Worm (Caenorhabditis elegans) whole organism, L3 larva: Measurements from ENCODE around the gene srw-13.

Experiments used
- R02D3.7 ChIP-seq: fragments of 150-350 bp; optimal IDR thresholded peaks from 2 replicates; lab custom pipeline; 2014; ENCODE audit warnings: missing biosample characterization, missing genetic modification characterization
- ZK546.5 ChIP-seq: sonication (generic microtip); optimal IDR thresholded peaks from 2 replicates; lab custom pipeline; 2017; ENCODE audit warnings: missing biosample characterization, missing genetic modification characterization
- ama-1 ChIP-seq: fragments of 150-350 bp; optimal IDR thresholded peaks from 2 replicates; lab custom pipeline; 2018
- ceh-16 ChIP-seq: sonication (generic microtip); optimal IDR thresholded peaks from 2 replicates; lab custom pipeline; 2017; ENCODE audit warnings: missing biosample characterization, missing genetic modification characterization
- ceh-28 ChIP-seq: fragments of 150-350 bp; optimal IDR thresholded peaks from 2 replicates; lab custom pipeline; 2014; ENCODE audit warnings: missing biosample characterization, missing genetic modification reagents, missing genetic modification characterization
- ceh-82 ChIP-seq: fragments of 150-350 bp; optimal IDR thresholded peaks from 2 replicates; lab custom pipeline; 2014; ENCODE audit warnings: missing biosample characterization, missing genetic modification characterization
- ceh-9 ChIP-seq: sonication (generic microtip); optimal IDR thresholded peaks from 2 replicates; lab custom pipeline; 2018; ENCODE audit warnings: missing biosample characterization, missing genetic modification characterization
- daf-12 ChIP-seq: fragments of 150-350 bp; optimal IDR thresholded peaks from 2 replicates; lab custom pipeline; 2014; ENCODE audit warnings: missing biosample characterization, missing genetic modification reagents, missing genetic modification characterization
- egl-27 ChIP-seq: sonication (generic microtip); optimal IDR thresholded peaks from 4 replicates; lab custom pipeline; 2017; ENCODE audit warnings: missing biosample characterization, missing genetic modification reagents, missing genetic modification characterization
- egl-5 ChIP-seq: fragments of 150-350 bp; optimal IDR thresholded peaks from 2 replicates; lab custom pipeline; 2017; ENCODE audit warnings: missing biosample characterization, missing genetic modification reagents, missing genetic modification characterization, inconsistent platforms
- elt-1 ChIP-seq: fragments of 150-350 bp; optimal IDR thresholded peaks from 2 replicates; lab custom pipeline; 2014; ENCODE audit warnings: missing biosample characterization, missing genetic modification characterization
- elt-2 ChIP-seq: sonication (generic microtip); optimal IDR thresholded peaks from 2 replicates; lab custom pipeline; 2016; ENCODE audit warnings: missing genetic modification reagents, mild to moderate bottlenecking, missing genetic modification characterization, missing compliant biosample characterization
- eor-1 ChIP-seq, 2 experiments: fragments of 150-350 bp; optimal IDR thresholded peaks; 2 replicates each; lab custom pipeline; 2014 to 2018; ENCODE audit warnings: missing biosample characterization in 2 of 2, missing genetic modification characterization in 2 of 2
- fkh-10 ChIP-seq: sonication (generic microtip); optimal IDR thresholded peaks from 2 replicates; lab custom pipeline; 2017; ENCODE audit warnings: missing biosample characterization, missing genetic modification reagents, missing genetic modification characterization
- fkh-2 ChIP-seq: fragments of 150-350 bp; optimal IDR thresholded peaks from 2 replicates; lab custom pipeline; 2014; ENCODE audit warnings: missing biosample characterization, missing genetic modification reagents, missing genetic modification characterization
- fos-1 ChIP-seq: fragments of 150-350 bp; optimal IDR thresholded peaks from 2 replicates; lab custom pipeline; 2014; ENCODE audit warnings: missing biosample characterization, missing genetic modification characterization
- hmg-11 ChIP-seq: sonication (generic microtip); optimal IDR thresholded peaks from 2 replicates; lab custom pipeline; 2016; ENCODE audit warnings: missing genetic modification characterization, missing compliant biosample characterization
- jun-1 ChIP-seq: fragments of 150-350 bp; optimal IDR thresholded peaks from 2 replicates; lab custom pipeline; 2014; ENCODE audit warnings: missing biosample characterization, missing genetic modification reagents, missing genetic modification characterization
- lin-15B ChIP-seq: fragments of 150-350 bp; optimal IDR thresholded peaks from 2 replicates; lab custom pipeline; 2014; ENCODE audit warnings: missing biosample characterization, missing genetic modification characterization
- lin-39 ChIP-seq: fragments of 150-350 bp; optimal IDR thresholded peaks from 2 replicates; lab custom pipeline; 2018; ENCODE audit warnings: missing biosample characterization, missing genetic modification reagents, missing genetic modification characterization
- lsy-12 ChIP-seq: sonication (generic microtip); optimal IDR thresholded peaks from 2 replicates; lab custom pipeline; 2016; ENCODE audit warnings: mild to moderate bottlenecking, missing genetic modification characterization, missing compliant biosample characterization
- mml-1 ChIP-seq: fragments of 150-350 bp; sonication (generic microtip); optimal IDR thresholded peaks from 3 replicates; lab custom pipeline; 2014; ENCODE audit warnings: missing biosample characterization, missing genetic modification characterization
- nfya-1 ChIP-seq: sonication (generic microtip); optimal IDR thresholded peaks from 2 replicates; lab custom pipeline; 2017; ENCODE audit warnings: missing genetic modification characterization, mild to moderate bottlenecking, missing compliant biosample characterization, antibody characterized with exemption, moderate library complexity; ENCODE audit not compliant: insufficient read depth
- nhr-11 ChIP-seq: fragments of 150-350 bp; optimal IDR thresholded peaks from 2 replicates; lab custom pipeline; 2014; ENCODE audit warnings: missing biosample characterization, missing genetic modification characterization
- nhr-12 ChIP-seq: fragments of 150-350 bp; optimal IDR thresholded peaks from 2 replicates; lab custom pipeline; 2014; ENCODE audit warnings: missing biosample characterization, missing genetic modification characterization
- nhr-23 ChIP-seq: fragments of 150-350 bp; optimal IDR thresholded peaks from 2 replicates; lab custom pipeline; 2014; ENCODE audit warnings: missing biosample characterization, missing genetic modification reagents, missing genetic modification characterization
- nhr-237 ChIP-seq: fragments of 150-350 bp; optimal IDR thresholded peaks from 2 replicates; lab custom pipeline; 2014; ENCODE audit warnings: missing biosample characterization, missing genetic modification characterization
- nhr-25 ChIP-seq: sonication (generic microtip); optimal IDR thresholded peaks from 2 replicates; lab custom pipeline; 2017; ENCODE audit warnings: missing biosample characterization, missing genetic modification characterization
- nhr-28 ChIP-seq: fragments of 150-350 bp; optimal IDR thresholded peaks from 2 replicates; lab custom pipeline; 2014; ENCODE audit warnings: missing biosample characterization, missing genetic modification characterization
- nhr-43 ChIP-seq: sonication (generic microtip); optimal IDR thresholded peaks from 2 replicates; lab custom pipeline; 2016; ENCODE audit warnings: mild to moderate bottlenecking, missing genetic modification characterization, missing compliant biosample characterization; ENCODE audit not compliant: poor library complexity, severe bottlenecking
- nhr-67 ChIP-seq: fragments of 150-350 bp; optimal IDR thresholded peaks from 2 replicates; lab custom pipeline; 2014; ENCODE audit warnings: missing biosample characterization, missing genetic modification characterization
- nhr-76 ChIP-seq: fragments of 150-350 bp; sonication (generic microtip); optimal IDR thresholded peaks from 5 replicates; lab custom pipeline; 2014; ENCODE audit warnings: missing biosample characterization, missing genetic modification characterization
- nhr-77 ChIP-seq: fragments of 150-350 bp; optimal IDR thresholded peaks from 2 replicates; lab custom pipeline; 2014; ENCODE audit warnings: missing biosample characterization, missing genetic modification characterization
- pha-4 ChIP-seq: fragments of 150-350 bp; optimal IDR thresholded peaks from 2 replicates; lab custom pipeline; 2014; ENCODE audit warnings: missing biosample characterization, missing genetic modification reagents, missing genetic modification characterization
- pqm-1 ChIP-seq: fragments of 150-350 bp; optimal IDR thresholded peaks from 2 replicates; lab custom pipeline; 2017; ENCODE audit warnings: missing biosample characterization, missing genetic modification characterization, inconsistent platforms
- skn-1 ChIP-seq: fragments of 150-350 bp; optimal IDR thresholded peaks from 2 replicates; lab custom pipeline; 2014; ENCODE audit warnings: missing biosample characterization, missing genetic modification characterization
- snpc-4 ChIP-seq: fragments of 150-350 bp; optimal IDR thresholded peaks from 2 replicates; lab custom pipeline; 2014; ENCODE audit warnings: missing biosample characterization, missing genetic modification characterization
- tbx-2 ChIP-seq: sonication (generic microtip); optimal IDR thresholded peaks from 2 replicates; lab custom pipeline; 2016; ENCODE audit warnings: mild to moderate bottlenecking, missing genetic modification characterization, missing compliant biosample characterization
- unc-39 ChIP-seq: sonication (generic microtip); optimal IDR thresholded peaks from 4 replicates; lab custom pipeline; 2017; ENCODE audit warnings: missing biosample characterization, missing genetic modification characterization
- unc-62 ChIP-seq: fragments of 150-350 bp; sonication (generic microtip); optimal IDR thresholded peaks from 4 replicates; lab custom pipeline; 2014; ENCODE audit warnings: missing biosample characterization, missing genetic modification reagents, missing genetic modification characterization
- zag-1 ChIP-seq: fragments of 150-350 bp; optimal IDR thresholded peaks from 2 replicates; lab custom pipeline; 2014; ENCODE audit warnings: missing biosample characterization, missing genetic modification characterization
- ztf-11 ChIP-seq: fragments of 150-350 bp; optimal IDR thresholded peaks from 2 replicates; lab custom pipeline; 2014; ENCODE audit warnings: missing biosample characterization, missing genetic modification characterization
- ztf-4 ChIP-seq: fragments of 150-350 bp; optimal IDR thresholded peaks from 2 replicates; lab custom pipeline; 2014; ENCODE audit warnings: missing biosample characterization, missing genetic modification characterization

srw-13 gene

DNA sequence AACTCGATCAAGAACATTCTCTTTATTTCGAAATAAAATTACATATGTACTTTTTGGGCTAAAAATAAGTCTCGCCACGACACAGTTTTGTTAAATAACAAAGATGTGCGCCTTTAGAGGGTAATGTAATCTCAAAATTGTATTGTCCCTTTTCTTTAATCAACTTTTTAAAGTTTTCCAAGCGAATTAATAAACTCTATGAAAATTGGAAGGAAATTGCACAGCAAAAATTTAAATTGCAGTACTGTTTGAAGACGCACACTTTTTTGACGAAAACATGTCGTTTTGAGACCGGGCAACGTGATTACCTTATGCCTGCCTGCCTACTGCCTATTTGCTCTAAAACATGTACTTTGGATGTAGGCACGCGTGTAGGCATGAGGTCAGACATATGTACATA is 40.3 kb upstream of the srw-13 start:
- TF ChIP-seq unc-39 (tag; lab: Kevin White, UChicago) (no peak), zag-1 (tag; lab: Kevin White, UChicago) (no peak), elt-2 (tag; lab: Kevin White, UChicago) (no peak), fkh-10 (no peak), skn-1 (tag; lab: Kevin White, UChicago) (no peak), pqm-1 (tag; lab: Kevin White, UChicago) (no peak), elt-1 (tag; lab: Kevin White, UChicago) (no peak), nhr-76 (tag; lab: Kevin White, UChicago) (no peak), pha-4 (tag; lab: Kevin White, UChicago) (no peak), fkh-2 (tag; lab: Kevin White, UChicago) (no peak), unc-62 (GFP tag; lab: Kevin White, UChicago) (no peak), daf-12 (tag; lab: Kevin White, UChicago) (no peak), ztf-4 (tag; lab: Kevin White, UChicago) (no peak), nhr-67 (tag; lab: Kevin White, UChicago) (no peak)

DNA sequence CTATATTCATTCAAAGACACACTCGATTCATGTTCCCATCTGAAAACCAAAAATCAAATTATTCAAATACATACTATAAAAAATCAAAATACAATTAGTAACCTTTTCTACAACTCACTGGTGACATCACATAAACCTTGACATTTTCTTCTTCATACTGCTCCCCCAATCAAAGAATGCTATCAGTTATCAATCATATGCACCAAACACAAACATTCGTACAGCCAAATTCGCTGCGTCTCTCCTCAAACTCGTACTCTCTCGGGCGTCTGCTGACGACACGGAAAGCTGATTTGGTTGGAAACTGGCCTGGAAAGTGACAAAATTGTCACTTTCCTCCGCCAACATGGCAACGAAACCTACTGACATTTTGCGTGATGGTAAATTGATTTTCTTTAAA is 39.9 kb upstream of the srw-13 start, which contains the start of gene plc-2:
Gene plc-2 (plus strand): TSS at position 196 of the 400 bp plus-strand sequence.
- TF ChIP-seq ceh-28 (tag; lab: Kevin White, UChicago), result no peak
- peak; percentile 78 for TF ChIP-seq pqm-1 (tag; lab: Kevin White, UChicago)
- no peak for TF ChIP-seq ceh-16
- no peak for TF ChIP-seq hmg-11 (tag; lab: Kevin White, UChicago)
- TF ChIP-seq tbx-2 (tag; lab: Kevin White, UChicago), result no peak
- TF ChIP-seq jun-1, result peak; percentile 47
- TF ChIP-seq mml-1 (tag; lab: Kevin White, UChicago), result no peak
- TF ChIP-seq ztf-11 (tag; lab: Kevin White, UChicago), result no peak
- no peak for TF ChIP-seq egl-27 (tag; lab: Kevin White, UChicago)
- TF ChIP-seq R02D3.7, result no peak
- TF ChIP-seq ztf-4 (tag; lab: Kevin White, UChicago), result no peak
- no peak for TF ChIP-seq daf-12 (tag; lab: Kevin White, UChicago)
- no peak for TF ChIP-seq nhr-67 (tag; lab: Kevin White, UChicago)
- TF ChIP-seq ZK546.5 (tag; lab: Kevin White, UChicago), result no peak
- TF ChIP-seq nhr-77 (tag; lab: Kevin White, UChicago), result no peak
- TF ChIP-seq nhr-76 (tag; lab: Kevin White, UChicago), result no peak
- no peak for TF ChIP-seq nhr-25 (tag; lab: Kevin White, UChicago)
- TF ChIP-seq lin-15B (tag; lab: Kevin White, UChicago), result no peak
- no peak for TF ChIP-seq ama-1 (lab: Kevin White, UChicago)
- peak; percentile 44 for TF ChIP-seq pha-4 (tag; lab: Kevin White, UChicago)
- TF ChIP-seq nhr-12, result no peak
- no peak for TF ChIP-seq fos-1 (tag; lab: Kevin White, UChicago)
- no peak for TF ChIP-seq snpc-4
- peak; percentile 82 for TF ChIP-seq elt-2 (tag; lab: Kevin White, UChicago)
- no peak for TF ChIP-seq nhr-28 (tag; lab: Kevin White, UChicago)
- no peak for TF ChIP-seq nfya-1 (tag; lab: Kevin White, UChicago)
- no peak for TF ChIP-seq fkh-10
- no peak for TF ChIP-seq nhr-237 (tag; lab: Kevin White, UChicago)
- no peak for TF ChIP-seq skn-1 (tag; lab: Kevin White, UChicago)
- TF ChIP-seq ceh-9 (tag; lab: Kevin White, UChicago), result no peak

- TF ChIP-seq zag-1 (tag; lab: Kevin White, UChicago), result no peak
- no peak for TF ChIP-seq nhr-28 (tag; lab: Kevin White, UChicago)
- no peak for TF ChIP-seq egl-5
- TF ChIP-seq ceh-82 (tag; lab: Kevin White, UChicago), result no peak
- TF ChIP-seq ama-1 (lab: Kevin White, UChicago), result no peak
- no peak for TF ChIP-seq ztf-4 (tag; lab: Kevin White, UChicago)
- no peak for TF ChIP-seq nhr-12
- TF ChIP-seq tbx-2 (tag; lab: Kevin White, UChicago), result no peak
- no peak for TF ChIP-seq nhr-11
- no peak for TF ChIP-seq nfya-1 (tag; lab: Kevin White, UChicago)
- TF ChIP-seq fkh-2 (tag; lab: Kevin White, UChicago), result no peak
- no peak for TF ChIP-seq R02D3.7
- no peak for TF ChIP-seq nhr-43 (tag; lab: Kevin White, UChicago)
- no peak for TF ChIP-seq eor-1 (tag; optimal IDR thresholded peaks at IDR 0.05; lab: Kevin White, UChicago)
- no peak for TF ChIP-seq lin-39 (tag; lab: Kevin White, UChicago)
- no peak for TF ChIP-seq lsy-12
- TF ChIP-seq nhr-23, result no peak
- TF ChIP-seq ceh-28 (tag; lab: Kevin White, UChicago), result no peak
- no peak for TF ChIP-seq elt-2 (tag; lab: Kevin White, UChicago)
These were observed 38.4 kb upstream of the srw-13 start, which contains the start of gene Y75B12B.13 for ce11 chrV:15193909-15194308. Y75B12B.13 (minus strand) TSS chrV:15194009.
